Worm (Caenorhabditis elegans) whole organism, L4 larva: Measurements from ENCODE around the gene cdk-1.

Experiments used
- Y75B8A.6 ChIP-seq: fragments of 200-800 bp; sonication (Bioruptor generic); IDR thresholded peaks from 2 replicates; pipeline ENCODE4 v1.3.6; 2022; ENCODE audit warnings: missing genetic modification reagents, missing genetic modification characterization, missing compliant biosample characterization
- dmd-9 ChIP-seq: fragments of 200-800 bp; sonication (Bioruptor generic); IDR thresholded peaks from 2 replicates; pipeline ENCODE4 v1.3.6; 2022; ENCODE audit warnings: missing genetic modification reagents, missing genetic modification characterization, missing compliant biosample characterization
- gei-8 ChIP-seq: fragments of 200-800 bp; sonication (Bioruptor generic); optimal IDR thresholded peaks from 2 replicates; lab custom pipeline; 2018; ENCODE audit warnings: mild to moderate bottlenecking, missing genetic modification characterization, missing compliant biosample characterization
- lim-7 ChIP-seq: fragments of 200-800 bp; sonication (Bioruptor generic); IDR thresholded peaks from 2 replicates; pipeline ENCODE4 v1.3.6; 2022; ENCODE audit warnings: missing genetic modification characterization, missing compliant biosample characterization
- mdl-1 ChIP-seq, 2 experiments: fragments of 150-350 bp in 1 of 2; sonication (generic microtip) in 1 of 2; optimal IDR thresholded peaks; 2 replicates each; lab custom pipeline; 2014 to 2017; ENCODE audit warnings: missing biosample characterization in 2 of 2, missing genetic modification characterization in 2 of 2
- unc-130 ChIP-seq: sonication (generic microtip); optimal IDR thresholded peaks from 2 replicates; lab custom pipeline; 2016; ENCODE audit warnings: missing genetic modification reagents, missing genetic modification characterization, missing compliant biosample characterization

- TF ChIP-seq dmd-9 = no peak
- no peak for TF ChIP-seq unc-130
- TF ChIP-seq lim-7 (GFP tag; lab: Robert Waterston, UW) = no peak
- no peak for TF ChIP-seq Y75B8A.6 (GFP tag; lab: Robert Waterston, UW)
- TF ChIP-seq mdl-1 (tag; optimal IDR thresholded peaks at IDR 0.05; lab: Kevin White, UChicago) = no peak
- no peak for TF ChIP-seq gei-8
Observed at ce11 chrIII:9741985-9742384, 5.3 kb upstream of the cdk-1 start.
